Worm (Caenorhabditis elegans): Measurements from ENCODE around the gene arrd-15.

Gene arrd-15

DNA sequence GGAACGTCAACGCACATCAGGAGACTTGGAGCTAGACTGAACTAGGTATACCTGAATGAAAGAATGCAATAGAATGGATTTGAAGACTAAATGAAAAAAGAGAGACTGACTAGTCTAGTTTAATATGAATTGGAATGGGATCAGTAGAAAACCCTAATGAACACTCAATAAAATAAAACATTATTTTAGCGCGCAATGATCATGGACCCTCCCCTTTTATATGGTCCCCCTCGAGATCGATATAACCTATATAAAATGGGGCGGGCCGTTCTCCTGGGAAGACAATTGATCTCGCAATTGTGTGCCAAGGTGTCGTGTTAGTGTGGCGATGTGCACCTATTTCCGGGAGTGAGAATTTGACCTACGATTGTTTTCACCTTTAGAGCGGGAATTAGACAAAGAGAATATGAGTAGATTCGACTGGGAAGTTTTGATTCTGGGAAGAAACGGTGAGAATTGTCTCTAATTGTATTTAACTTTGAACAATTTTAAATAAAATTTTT, 11.9 kb upstream of the arrd-15 start, which contains the start of gene cdc-25.3:
TSS of gene cdc-25.3 (minus strand) at position 51 of the 503 bp plus-strand sequence.
- no peak for TF ChIP-seq unc-62 (GFP tag; optimal IDR thresholded peaks at IDR 0.05)

DNA sequence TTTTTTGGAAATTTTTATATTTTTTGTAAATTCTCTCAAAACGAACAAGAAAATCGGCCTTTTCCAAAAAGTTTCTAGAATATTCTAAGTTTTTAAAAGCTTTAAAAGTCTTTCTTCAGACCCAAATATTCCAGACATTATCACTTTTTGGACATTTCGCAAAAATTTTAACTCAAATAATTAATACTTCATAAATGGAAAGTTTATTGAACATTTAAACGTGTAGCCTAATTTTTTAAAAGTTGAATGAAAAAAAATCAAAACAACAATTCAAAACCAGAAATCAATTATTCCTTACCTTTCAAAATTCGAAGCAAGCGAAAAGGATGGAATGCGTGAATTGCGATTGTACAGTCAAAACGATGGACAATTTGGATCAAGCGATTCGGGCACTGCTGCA, 10.0 kb upstream of the arrd-15 start, which contains the start of gene ZK637.15:
TSS of gene ZK637.15 (plus strand) at position 301 of the 400 bp plus-strand sequence.
- no peak for TF ChIP-seq unc-62 (GFP tag; optimal IDR thresholded peaks at IDR 0.05)

DNA sequence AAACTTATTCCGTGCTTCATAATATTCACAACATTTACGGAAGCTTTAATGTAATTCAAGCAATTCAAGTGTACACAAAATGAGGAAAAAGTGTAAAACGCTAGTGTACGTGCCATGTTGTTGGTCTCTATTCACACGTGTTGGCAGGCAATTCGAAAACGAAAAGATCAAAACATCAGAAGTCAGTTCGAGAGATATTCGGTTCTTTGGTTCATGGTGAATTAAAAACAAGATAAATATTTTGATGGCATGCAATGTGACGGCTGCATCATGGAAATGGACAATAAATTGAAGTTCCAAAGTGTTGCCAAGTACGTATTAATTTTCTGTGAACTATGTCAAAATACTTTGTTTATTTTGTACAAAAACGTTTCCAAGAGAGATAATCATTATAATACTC, 7.8 kb upstream of the arrd-15 start:
- TF ChIP-seq unc-62 (GFP tag; optimal IDR thresholded peaks at IDR 0.05) = no peak

DNA sequence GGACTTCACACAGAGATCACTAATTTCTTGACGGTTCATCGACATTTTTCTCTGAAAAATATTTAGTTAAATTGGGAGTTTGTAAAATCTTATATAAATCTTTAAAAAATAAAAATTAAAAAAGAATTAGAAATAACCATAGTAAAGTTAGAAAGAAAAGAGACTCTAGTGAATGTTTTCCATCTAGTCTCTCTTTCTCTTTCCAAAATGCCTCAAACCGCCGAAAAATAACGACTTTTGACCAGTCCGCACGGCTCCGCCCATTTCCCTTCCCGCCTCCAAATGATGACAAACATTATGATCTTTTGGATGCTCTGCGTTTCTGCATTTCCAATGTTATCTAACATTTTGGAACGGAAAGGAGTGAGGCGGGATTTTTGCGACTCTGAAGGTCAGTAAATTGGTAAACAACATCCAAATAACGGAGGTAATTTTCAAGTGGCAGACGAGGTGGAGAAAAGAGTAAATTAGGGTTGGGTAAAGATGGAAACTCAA, 6.5 kb upstream of the arrd-15 start, which contains the start of gene glb-1:
TSS of gene glb-1 (minus strand) at position 51 of the 495 bp plus-strand sequence.
- no peak for TF ChIP-seq unc-62 (GFP tag; optimal IDR thresholded peaks at IDR 0.05)

DNA sequence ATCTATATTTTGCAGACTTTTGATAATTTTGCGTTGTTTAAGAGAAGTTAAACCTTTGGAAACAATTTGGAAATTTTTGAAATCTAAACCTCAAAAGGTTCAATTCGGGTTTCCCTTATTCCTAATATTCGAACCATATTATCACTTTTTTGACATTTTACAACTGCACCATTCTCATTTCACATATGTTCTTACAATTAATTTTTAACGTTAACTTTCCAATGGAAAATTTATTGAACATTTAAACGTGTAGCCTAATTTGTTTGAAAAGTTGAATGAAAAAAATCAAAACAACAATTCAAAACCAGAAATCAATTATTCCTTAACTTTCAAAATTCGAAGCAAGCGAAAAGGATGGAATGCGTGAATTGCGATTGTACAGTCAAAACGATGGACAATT, 5.9 kb upstream of the arrd-15 start, which contains the start of gene ZK637.12:
TSS of gene ZK637.12 (plus strand) at position 301 of the 400 bp plus-strand sequence.
- TF ChIP-seq unc-62 (GFP tag; optimal IDR thresholded peaks at IDR 0.05) = no peak

DNA sequence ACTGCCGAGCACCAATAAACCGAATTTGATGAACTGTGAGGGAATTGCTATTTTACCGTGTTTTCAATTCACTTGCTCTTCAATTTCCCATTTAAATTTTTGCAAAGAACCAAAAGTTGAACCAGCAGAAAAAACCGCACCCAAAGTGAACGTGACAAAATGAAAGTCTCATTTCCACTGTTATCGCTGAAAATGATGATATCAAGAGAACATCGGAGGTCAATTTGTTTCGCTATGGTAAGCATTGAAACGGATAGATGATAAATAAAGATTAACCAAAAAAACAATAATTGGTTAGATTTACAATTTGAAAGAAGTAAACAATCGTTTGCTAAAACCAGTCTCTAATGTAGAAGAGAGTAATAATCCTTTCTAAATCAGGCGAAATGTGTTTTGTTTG, 4.3 kb upstream of the arrd-15 start:
- no peak for TF ChIP-seq unc-62 (GFP tag; optimal IDR thresholded peaks at IDR 0.05)

DNA sequence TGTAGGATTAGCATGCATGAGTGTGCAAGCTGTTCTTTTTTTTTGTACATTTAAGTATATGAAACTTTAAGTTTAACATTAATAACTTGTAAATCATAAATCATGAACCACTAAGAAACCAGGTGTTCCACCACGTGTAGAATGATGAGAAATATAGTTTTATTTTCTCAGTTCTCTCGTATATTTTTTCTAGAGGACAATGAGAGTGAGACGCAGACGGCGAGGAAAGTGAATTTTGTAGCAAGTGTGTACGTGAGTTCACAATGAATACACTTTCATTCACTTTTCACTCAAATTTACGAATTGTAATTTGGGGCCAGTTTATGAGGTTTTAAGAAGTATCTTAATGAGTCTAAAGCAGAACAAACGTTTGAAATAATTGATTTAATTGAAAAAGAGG, 3.3 kb upstream of the arrd-15 start:
- no peak for TF ChIP-seq unc-62 (GFP tag; optimal IDR thresholded peaks at IDR 0.05)

DNA sequence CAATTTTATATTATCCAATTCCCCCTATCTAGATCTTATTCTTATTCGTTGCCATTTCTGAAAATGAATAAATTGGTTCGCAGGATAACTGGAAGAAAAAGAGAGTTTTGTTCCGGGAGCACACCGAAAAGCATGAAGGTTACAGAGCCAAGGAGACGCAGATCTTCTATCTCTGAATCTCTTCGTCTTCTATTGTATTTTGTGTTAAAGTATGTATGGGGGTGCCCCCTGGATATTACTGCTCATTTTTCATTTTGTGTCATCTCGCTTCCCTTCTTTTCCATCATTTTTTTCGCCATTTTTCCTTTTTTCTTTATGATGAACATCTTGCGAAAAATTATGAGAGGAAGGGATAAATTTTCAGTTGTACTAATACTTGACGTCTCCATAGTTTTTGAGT, 3.9 kb downstream of the arrd-15 start:
- TF ChIP-seq unc-62 (GFP tag; optimal IDR thresholded peaks at IDR 0.05) = no peak

DNA sequence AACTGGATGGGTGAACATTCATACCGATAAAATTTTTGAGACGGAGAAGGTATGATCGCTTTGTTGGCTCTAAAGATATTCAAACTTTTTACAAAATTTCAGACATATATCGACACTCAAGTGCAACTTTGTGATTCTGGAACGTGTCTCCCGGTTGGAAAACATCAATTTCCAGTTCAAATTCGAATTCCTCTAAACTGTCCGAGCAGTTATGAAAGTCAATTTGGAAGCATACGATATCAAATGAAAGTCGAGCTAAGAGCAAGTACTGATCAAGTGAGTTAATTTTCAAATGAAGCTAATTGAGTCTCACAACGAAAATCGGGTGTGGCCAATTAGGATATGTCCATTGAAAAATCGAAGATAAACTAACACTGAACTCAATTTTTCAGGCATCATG, 4.6 kb downstream of the arrd-15 start:
- TF ChIP-seq unc-62 (GFP tag; optimal IDR thresholded peaks at IDR 0.05) = no peak

DNA sequence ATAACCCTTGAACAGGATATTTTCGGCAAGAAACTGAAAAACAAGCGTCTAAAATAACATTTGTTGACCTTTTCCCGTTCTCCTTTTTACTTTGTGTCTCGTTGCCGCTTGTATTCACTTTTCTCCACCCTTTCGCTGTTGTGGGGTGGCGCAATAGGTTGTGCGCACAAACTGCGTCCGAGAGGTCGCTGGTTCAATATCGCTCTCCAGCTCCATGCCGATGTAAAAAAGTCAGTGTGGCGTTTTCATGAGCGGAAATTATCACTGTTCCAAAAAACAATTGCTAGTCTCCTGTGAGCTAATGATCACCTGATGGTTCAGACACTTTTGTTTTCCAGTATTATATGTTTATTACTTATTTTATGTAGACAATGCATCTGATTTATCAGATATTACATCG, 7.7 kb downstream of the arrd-15 start:
- no peak for TF ChIP-seq unc-62 (GFP tag; optimal IDR thresholded peaks at IDR 0.05)

DNA sequence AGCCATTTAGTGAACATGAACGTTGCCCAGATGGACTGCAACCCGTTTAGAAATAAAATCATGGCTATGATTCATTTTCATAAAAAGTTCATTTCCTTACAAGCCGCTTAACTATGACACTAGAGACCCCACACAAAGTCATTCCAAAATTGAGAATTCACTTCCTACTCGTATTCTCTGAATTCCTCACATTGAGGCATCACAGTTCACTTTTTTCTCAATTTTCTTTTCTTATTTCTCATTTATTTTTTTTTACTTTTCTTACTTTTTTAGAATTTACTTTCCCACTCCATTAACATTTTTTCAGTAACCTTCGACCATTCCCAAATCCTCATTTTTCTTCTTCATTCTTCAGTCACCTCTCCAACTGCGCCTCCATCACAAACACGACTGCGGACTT, 14.5 kb downstream of the arrd-15 start, which contains the start of gene dhrr-1:
TSS of gene dhrr-1 (plus strand) at position 301 of the 400 bp plus-strand sequence.
- TF ChIP-seq unc-62 (GFP tag; optimal IDR thresholded peaks at IDR 0.05) = no peak

DNA sequence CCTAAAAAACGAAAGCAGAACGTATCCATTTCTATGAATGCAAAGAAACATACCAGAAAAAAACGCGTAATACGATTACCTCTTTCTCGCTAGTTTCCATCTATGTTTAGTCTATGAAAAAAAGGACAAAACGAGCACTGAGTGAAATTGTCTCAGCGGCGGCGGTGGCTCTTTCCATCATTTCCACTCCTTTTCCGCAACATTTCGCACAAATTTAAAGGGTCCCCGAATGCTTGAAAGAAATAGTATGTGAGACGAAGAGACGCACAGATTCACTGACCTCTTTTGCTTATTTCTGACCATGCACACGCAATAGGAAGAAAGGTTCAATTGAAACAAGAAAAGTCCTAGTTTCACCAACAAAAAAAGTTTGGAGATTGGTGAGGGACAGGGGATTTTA, 16.5 kb downstream of the arrd-15 start:
- no peak for TF ChIP-seq unc-62 (GFP tag; optimal IDR thresholded peaks at IDR 0.05)

DNA sequence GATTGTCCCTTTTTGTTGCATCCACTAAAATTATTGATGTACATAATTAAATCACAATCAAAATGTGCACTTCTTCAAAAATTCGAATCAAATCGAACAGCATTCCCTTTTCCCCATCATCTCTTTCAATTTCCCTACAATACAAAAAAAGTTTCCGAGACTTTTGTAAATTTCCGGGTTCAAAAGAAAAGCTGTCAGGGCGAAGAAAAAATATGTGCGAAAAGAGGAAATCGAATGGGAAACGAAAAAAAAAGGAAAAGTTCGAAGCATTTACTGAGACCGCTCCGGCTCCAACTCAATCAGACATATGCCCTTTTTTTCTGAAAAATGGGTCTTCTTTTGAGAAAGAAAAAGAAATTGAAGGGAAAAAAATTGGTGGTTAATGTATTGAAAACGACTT, 19.3 kb downstream of the arrd-15 start:
- TF ChIP-seq unc-62 (GFP tag; optimal IDR thresholded peaks at IDR 0.05) = no peak

DNA sequence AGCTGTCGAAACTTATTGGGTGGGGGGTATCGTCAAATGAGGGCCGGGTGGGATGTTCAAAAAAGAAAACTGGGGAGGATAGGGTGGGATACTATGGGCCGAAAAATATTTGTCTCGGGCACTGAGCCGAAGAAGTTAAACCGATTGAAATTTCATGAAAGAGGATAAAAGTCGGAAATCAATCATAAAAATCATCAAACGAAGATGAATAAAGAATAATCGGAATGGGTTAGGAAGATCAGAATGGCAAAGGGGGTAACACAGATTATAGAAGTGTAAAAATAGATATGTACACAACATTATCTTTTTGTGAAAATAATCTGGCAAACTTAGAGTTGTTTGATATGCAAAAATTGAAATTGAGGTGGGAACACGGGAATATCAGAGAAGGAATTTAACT, 25.7 kb downstream of the arrd-15 start:
- TF ChIP-seq unc-62 (GFP tag; optimal IDR thresholded peaks at IDR 0.05) = no peak

DNA sequence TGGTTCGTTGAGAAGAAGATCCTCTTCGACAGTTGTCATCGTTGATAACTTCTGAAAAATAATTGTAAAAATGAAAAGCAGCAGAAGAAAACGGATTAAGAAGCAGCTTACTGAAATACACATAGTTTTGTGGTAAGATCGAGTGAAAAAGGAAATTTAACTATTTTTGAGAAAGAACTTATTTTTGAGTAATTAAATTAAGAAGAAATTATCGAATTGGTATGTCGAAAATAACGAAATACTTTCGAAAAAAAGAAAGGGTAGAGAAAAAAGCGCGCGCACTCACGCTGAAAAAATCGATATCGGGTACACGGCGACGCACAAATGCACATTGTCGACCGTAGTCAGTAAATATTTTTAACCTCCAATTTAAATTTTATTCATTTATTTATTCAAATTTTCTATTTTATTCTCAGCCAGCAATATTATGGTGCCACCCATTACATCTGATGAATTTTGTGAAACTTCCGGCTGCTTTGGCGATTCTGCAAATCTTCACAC, 26.4 kb downstream of the arrd-15 start, which contains the start of the genes ZK643.5 and ZK643.2:
TSS of gene ZK643.5 (minus strand) at position 51 of the 501 bp plus-strand sequence.
TSS of gene ZK643.2 (plus strand) at position 395 of the 501 bp plus-strand sequence.
- TF ChIP-seq unc-62 (GFP tag; optimal IDR thresholded peaks at IDR 0.05) = no peak

DNA sequence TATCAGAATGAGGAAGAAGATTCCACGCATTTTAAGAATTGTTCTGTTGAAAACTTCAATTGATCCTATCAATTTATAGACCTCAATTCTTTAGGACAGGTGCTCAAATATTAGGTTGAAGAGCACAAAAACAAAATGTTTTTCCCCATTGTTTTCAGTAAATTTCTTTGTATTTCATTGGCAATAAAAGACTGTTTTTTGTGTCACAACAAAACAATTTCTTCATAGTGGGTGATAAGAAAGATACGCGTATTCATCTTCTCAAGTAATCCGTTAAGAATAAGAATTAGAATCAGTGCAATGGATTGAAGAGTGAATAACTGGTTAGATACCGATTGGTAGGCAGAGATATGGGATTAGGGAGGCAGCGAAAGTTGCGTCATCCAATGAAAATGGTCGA, 30.8 kb downstream of the arrd-15 start, which contains the start of gene ZK643.6:
TSS of gene ZK643.6 (minus strand) at position 101 of the 400 bp plus-strand sequence.
- TF ChIP-seq unc-62 (GFP tag; optimal IDR thresholded peaks at IDR 0.05) = no peak

DNA sequence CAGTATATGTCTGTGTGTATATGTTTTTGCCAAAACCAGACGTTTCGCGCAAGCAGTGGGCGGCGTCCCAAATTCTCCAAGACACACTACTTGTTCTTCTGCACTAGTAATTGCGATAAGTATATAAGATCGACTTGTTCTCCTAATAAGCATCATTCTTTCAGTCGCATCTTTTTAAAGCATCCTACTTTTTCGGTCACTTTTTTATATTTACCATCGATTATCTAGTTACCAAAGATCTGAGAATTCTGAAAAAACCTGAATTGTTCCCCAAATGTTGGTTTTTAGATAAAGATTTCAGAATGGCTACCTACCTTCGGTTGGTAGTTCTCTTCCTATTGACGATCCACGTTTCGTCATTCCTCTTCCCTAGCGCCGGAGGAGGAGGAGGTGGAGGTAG, 32.2 kb downstream of the arrd-15 start, which contains the start of gene grl-25:
TSS of gene grl-25 (plus strand) at position 301 of the 400 bp plus-strand sequence.
- no peak for TF ChIP-seq unc-62 (GFP tag; optimal IDR thresholded peaks at IDR 0.05)
